Worm (Caenorhabditis elegans): ENCODE results near the gene acl-2.

Gene acl-2

ce11 chrV:10030992-10031383 lies at the start of gene acl-2:
acl-2 (minus strand) TSS chrV:10031092.
- TF ChIP-seq daf-12 (tag; optimal IDR thresholded peaks at IDR 0.05) = no peak
- peak; percentile 4 for TF ChIP-seq lin-13 (GFP tag; optimal IDR thresholded peaks at IDR 0.05)
- peak in 1 of 2 experiments; percentile 42 for TF ChIP-seq unc-62 (GFP tag; optimal IDR thresholded peaks at IDR 0.05 in 1 of 2)
- TF ChIP-seq unc-62 (tag; optimal IDR thresholded peaks at IDR 0.05) = no peak
- no peak for TF ChIP-seq daf-16 (GFP tag; optimal IDR thresholded peaks at IDR 0.05)
- peak; percentile 46 for TF ChIP-seq daf-16 (tag; optimal IDR thresholded peaks at IDR 0.05)
- TF ChIP-seq egl-43 (GFP tag; IDR thresholded peaks at IDR 0.05) = no peak

ce11 chrV:10078244-10078643 lies 47.4 kb upstream of the acl-2 start, which contains the start of gene R04B5.1:
R04B5.1 (minus strand) TSS chrV:10078344.
- TF ChIP-seq dmd-9 (GFP tag; IDR thresholded peaks at IDR 0.05) = no peak
- TF ChIP-seq Y75B8A.6 (GFP tag; IDR thresholded peaks at IDR 0.05) = no peak
- no peak for TF ChIP-seq unc-62 (GFP tag; optimal IDR thresholded peaks at IDR 0.05 in 1 of 2)
- no peak for TF ChIP-seq unc-62 (tag; optimal IDR thresholded peaks at IDR 0.05)
- TF ChIP-seq snpc-1.2 (GFP tag; IDR thresholded peaks at IDR 0.05) = no peak
- TF ChIP-seq nhr-111 (GFP tag; optimal IDR thresholded peaks at IDR 0.05) = no peak
- no peak for TF ChIP-seq madf-9 (GFP tag; conservative IDR thresholded peaks at IDR 0.05)
- TF ChIP-seq ama-1 (optimal IDR thresholded peaks at IDR 0.05) = no peak
- TF ChIP-seq ZK546.5 (tag; optimal IDR thresholded peaks at IDR 0.05) = no peak
- TF ChIP-seq ceh-28 (tag; optimal IDR thresholded peaks at IDR 0.05) = no peak
- no peak for TF ChIP-seq lin-39 (tag; optimal IDR thresholded peaks at IDR 0.05)
- TF ChIP-seq fkh-10 (GFP tag; optimal IDR thresholded peaks at IDR 0.05) = no peak
- no peak for TF ChIP-seq F10B5.3 (tag; optimal IDR thresholded peaks at IDR 0.05)
- TF ChIP-seq F26F4.8 (GFP tag; conservative IDR thresholded peaks at IDR 0.05) = no peak
- TF ChIP-seq egl-43 (GFP tag; IDR thresholded peaks at IDR 0.05) = no peak
- no peak for TF ChIP-seq nhr-11 (tag; optimal IDR thresholded peaks at IDR 0.05)
- no peak for TF ChIP-seq ceh-20 (GFP tag; IDR thresholded peaks at IDR 0.05)
- TF ChIP-seq mdt-29 (GFP tag; IDR thresholded peaks at IDR 0.05) = no peak
- no peak for TF ChIP-seq gei-8 (GFP tag; optimal IDR thresholded peaks at IDR 0.05)

- TF ChIP-seq dmd-8 (GFP tag; IDR thresholded peaks at IDR 0.05) (no peak), set-16 (GFP tag; IDR thresholded peaks at IDR 0.05) (no peak), daf-19 (GFP tag; conservative IDR thresholded peaks at IDR 0.05) (no peak), nhr-237 (tag; optimal IDR thresholded peaks at IDR 0.05) (no peak), dmd-9 (GFP tag; IDR thresholded peaks at IDR 0.05) (no peak), unc-130 (GFP tag; optimal IDR thresholded peaks at IDR 0.05) (no peak), Y105C5A.15 (GFP tag; IDR thresholded peaks at IDR 0.05) (no peak), aly-2 (tag; optimal IDR thresholded peaks at IDR 0.05) (no peak)
Measured at ce11 chrV:10075441-10075840, 44.5 kb upstream of the acl-2 start, which contains the start of gene F57A8.7. F57A8.7 (plus strand) TSS chrV:10075741.

- TF ChIP-seq nhr-6 (tag; optimal IDR thresholded peaks at IDR 0.05) = no peak
- TF ChIP-seq pqm-1 (tag; optimal IDR thresholded peaks at IDR 0.05) = no peak
- no peak for TF ChIP-seq ceh-32 (tag; optimal IDR thresholded peaks at IDR 0.05; ENCODE audit: poor library complexity)
- TF ChIP-seq F44E2.7 (GFP tag; IDR thresholded peaks at IDR 0.05) = no peak
- no peak for TF ChIP-seq unc-62 (GFP tag; optimal IDR thresholded peaks at IDR 0.05 in 1 of 2)
- TF ChIP-seq unc-62 (tag; optimal IDR thresholded peaks at IDR 0.05) = no peak
- TF ChIP-seq vab-7 (GFP tag; IDR thresholded peaks at IDR 0.05) = no peak
- no peak for TF ChIP-seq nhr-102 (tag; optimal IDR thresholded peaks at IDR 0.05)
- no peak for TF ChIP-seq nhr-41 (GFP tag; IDR thresholded peaks at IDR 0.05)
- TF ChIP-seq hif-1 (tag; optimal IDR thresholded peaks at IDR 0.05) = no peak
- TF ChIP-seq zag-1 (tag; optimal IDR thresholded peaks at IDR 0.05) = no peak
- no peak for TF ChIP-seq spr-3 (GFP tag; optimal IDR thresholded peaks at IDR 0.05)
- no peak for TF ChIP-seq dmd-9 (GFP tag; IDR thresholded peaks at IDR 0.05)
Measured at ce11 chrV:10073793-10074192, 42.9 kb upstream of the acl-2 start, which contains the start of gene F57A8.6. F57A8.6 (minus strand) TSS chrV:10073893.

Data from whole organism, L4 larva.